Worm (Caenorhabditis elegans) whole organism, late embryonic: ENCODE data around the gene sid-5.
A peak's percentile ranks its signal among the peaks of the same experiment; 100 is the strongest.

Experiments
- C08G9.2 ChIP-seq: sonication (generic microtip); optimal IDR thresholded peaks from 2 replicates; lab custom pipeline; 2016; ENCODE audit warnings: mild to moderate bottlenecking, missing genetic modification characterization, moderate library complexity, missing compliant biosample characterization
- F13H6.1 ChIP-seq: sonication (generic microtip); optimal IDR thresholded peaks from 2 replicates; lab custom pipeline; 2016; ENCODE audit warnings: missing genetic modification characterization, missing compliant biosample characterization
- K02D7.2 ChIP-seq: sonication (generic microtip); optimal IDR thresholded peaks from 2 replicates; lab custom pipeline; 2017; ENCODE audit warnings: mild to moderate bottlenecking, missing genetic modification characterization, missing compliant biosample characterization
- Y22D7AL.16 ChIP-seq: sonication (generic microtip); optimal IDR thresholded peaks from 2 replicates; lab custom pipeline; 2016; ENCODE audit warnings: missing genetic modification characterization, missing compliant biosample characterization
- ahr-1 ChIP-seq: sonication (generic microtip); optimal IDR thresholded peaks from 2 replicates; lab custom pipeline; 2016; ENCODE audit warnings: missing genetic modification characterization, missing compliant biosample characterization
- ama-1 ChIP-seq: fragments of 150-350 bp; optimal IDR thresholded peaks from 2 replicates; lab custom pipeline; 2014
- ceh-22 ChIP-seq: sonication (generic microtip); optimal IDR thresholded peaks from 2 replicates; lab custom pipeline; 2017; ENCODE audit warnings: missing biosample characterization, missing genetic modification characterization
- ceh-24 ChIP-seq: sonication (generic microtip); optimal IDR thresholded peaks from 2 replicates; lab custom pipeline; 2016; ENCODE audit warnings: mild to moderate bottlenecking, missing genetic modification characterization, missing compliant biosample characterization
- ceh-30 ChIP-seq: fragments of 150-350 bp; optimal IDR thresholded peaks from 2 replicates; lab custom pipeline; 2014; ENCODE audit warnings: missing biosample characterization, missing genetic modification characterization
- ceh-45 ChIP-seq: fragments of 200-800 bp; sonication (Bioruptor generic); IDR thresholded peaks from 2 replicates; pipeline ENCODE4 v1.3.6; 2022; ENCODE audit warnings: missing genetic modification reagents, missing genetic modification characterization, missing compliant biosample characterization
- ceh-6 ChIP-seq: fragments of 200-800 bp; sonication (Bioruptor generic); optimal IDR thresholded peaks from 2 replicates; lab custom pipeline; 2018; ENCODE audit warnings: mild to moderate bottlenecking, missing genetic modification characterization, missing compliant biosample characterization
- che-1 ChIP-seq: sonication (generic microtip); optimal IDR thresholded peaks from 2 replicates; lab custom pipeline; 2016; ENCODE audit warnings: mild to moderate bottlenecking, missing genetic modification characterization, missing compliant biosample characterization
- elt-2 ChIP-seq: sonication (generic microtip); optimal IDR thresholded peaks from 2 replicates; lab custom pipeline; 2016; ENCODE audit warnings: missing genetic modification reagents, missing genetic modification characterization, missing compliant biosample characterization
- ets-4 ChIP-seq: sonication (generic microtip); optimal IDR thresholded peaks from 2 replicates; lab custom pipeline; 2016; ENCODE audit warnings: missing genetic modification characterization, missing compliant biosample characterization
- gmeb-2 ChIP-seq: sonication (generic microtip); optimal IDR thresholded peaks from 2 replicates; lab custom pipeline; 2016; ENCODE audit warnings: missing genetic modification characterization, inconsistent platforms, missing compliant biosample characterization
- hlh-13 ChIP-seq: fragments of 200-800 bp; sonication (Bioruptor generic); optimal IDR thresholded peaks from 2 replicates; lab custom pipeline; 2018; ENCODE audit warnings: mild to moderate bottlenecking, missing genetic modification characterization, missing compliant biosample characterization
- hlh-15 ChIP-seq: sonication (generic microtip); optimal IDR thresholded peaks from 2 replicates; lab custom pipeline; 2016; ENCODE audit warnings: missing genetic modification characterization, missing compliant biosample characterization
- hlh-30 ChIP-seq: sonication (generic microtip); optimal IDR thresholded peaks from 2 replicates; lab custom pipeline; 2017; ENCODE audit warnings: antibody characterized with exemption, missing genetic modification characterization, missing compliant biosample characterization; ENCODE audit not compliant: insufficient read depth
- hlh-8 ChIP-seq: sonication (generic microtip); optimal IDR thresholded peaks from 2 replicates; lab custom pipeline; 2016; ENCODE audit warnings: missing genotype, missing genetic modification characterization, missing compliant biosample characterization
- lim-6 ChIP-seq: sonication (generic microtip); optimal IDR thresholded peaks from 2 replicates; lab custom pipeline; 2016; ENCODE audit warnings: missing genetic modification characterization, missing compliant biosample characterization
- lin-11 ChIP-seq: fragments of 200-800 bp; sonication (Bioruptor generic); optimal IDR thresholded peaks from 2 replicates; lab custom pipeline; 2018; ENCODE audit warnings: mild to moderate bottlenecking, missing genetic modification characterization, missing compliant biosample characterization
- nfya-1 ChIP-seq: sonication (generic microtip); optimal IDR thresholded peaks from 2 replicates; lab custom pipeline; 2017; ENCODE audit warnings: missing genetic modification characterization, mild to moderate bottlenecking, missing compliant biosample characterization, antibody characterized with exemption, moderate library complexity
- nhr-232 ChIP-seq: sonication (generic microtip); optimal IDR thresholded peaks from 2 replicates; lab custom pipeline; 2016; ENCODE audit warnings: missing genetic modification characterization, missing compliant biosample characterization
- pag-3 ChIP-seq: sonication (generic microtip); optimal IDR thresholded peaks from 2 replicates; lab custom pipeline; 2016; ENCODE audit warnings: missing compliant biosample characterization, missing genetic modification characterization, borderline replicate concordance
- pha-2 ChIP-seq: sonication (generic microtip); optimal IDR thresholded peaks from 2 replicates; lab custom pipeline; 2017; ENCODE audit warnings: mild to moderate bottlenecking, missing genetic modification characterization, missing compliant biosample characterization
- ref-2 ChIP-seq: sonication (generic microtip); optimal IDR thresholded peaks from 2 replicates; lab custom pipeline; 2016; ENCODE audit warnings: missing genetic modification characterization, missing compliant biosample characterization
- sox-4 ChIP-seq: sonication (generic microtip); optimal IDR thresholded peaks from 2 replicates; lab custom pipeline; 2017; ENCODE audit warnings: mild to moderate bottlenecking, missing genetic modification characterization, inconsistent platforms, missing compliant biosample characterization
- tbx-7 ChIP-seq: sonication (generic microtip); optimal IDR thresholded peaks from 2 replicates; lab custom pipeline; 2016; ENCODE audit warnings: missing genotype, missing genetic modification characterization, missing compliant biosample characterization
- unc-42 ChIP-seq: sonication (generic microtip); optimal IDR thresholded peaks from 2 replicates; lab custom pipeline; 2016; ENCODE audit warnings: missing genotype, missing genetic modification characterization, missing compliant biosample characterization
- unc-55 ChIP-seq: sonication (generic microtip); optimal IDR thresholded peaks from 2 replicates; lab custom pipeline; 2017; ENCODE audit warnings: missing biosample characterization, missing genetic modification reagents, missing genetic modification characterization
- unc-86 ChIP-seq: sonication (generic microtip); optimal IDR thresholded peaks from 2 replicates; lab custom pipeline; 2016; ENCODE audit warnings: missing genetic modification characterization, missing compliant biosample characterization
- zip-5 ChIP-seq: sonication (generic microtip); optimal IDR thresholded peaks from 2 replicates; lab custom pipeline; 2016; ENCODE audit warnings: missing genetic modification characterization, missing compliant biosample characterization

sid-5 gene

ce11 chrX:6902958-6903357 lies 1.6 kb upstream of the sid-5 start (continued):
- peak; percentile 76 for TF ChIP-seq gmeb-2 (tag; lab: Kevin White, UChicago)
- TF ChIP-seq nhr-232 (tag; lab: Kevin White, UChicago) = peak; percentile 50
- no peak for TF ChIP-seq ceh-22 (tag; lab: Kevin White, UChicago)
- TF ChIP-seq ceh-6 (GFP tag; lab: Kevin White, UChicago) = peak; percentile 75
- TF ChIP-seq che-1 = peak; percentile 68
- 0 out of 2 replicates have a peak, but pooled peaks have one; percentile 56 for TF ChIP-seq ceh-45 (GFP tag; lab: Robert Waterston, UW)
- peak; percentile 33 for TF ChIP-seq hlh-15 (tag; lab: Kevin White, UChicago)
- TF ChIP-seq elt-2 (tag; lab: Kevin White, UChicago) = peak; percentile 77
- TF ChIP-seq ets-4 (tag; lab: Kevin White, UChicago) = peak; percentile 17
- TF ChIP-seq lin-11 = peak; percentile 63
- TF ChIP-seq ref-2 = peak; percentile 41
- no peak for TF ChIP-seq hlh-13 (GFP tag; lab: Kevin White, UChicago)
- TF ChIP-seq pag-3 = peak; percentile 25
- TF ChIP-seq hlh-30 (tag; lab: Kevin White, UChicago) = no peak
- no peak for TF ChIP-seq ahr-1
- TF ChIP-seq K02D7.2 (tag; lab: Kevin White, UChicago) = peak; percentile 3
- TF ChIP-seq tbx-7 (tag; lab: Kevin White, UChicago) = peak; percentile 40
- no peak for TF ChIP-seq lim-6 (tag; lab: Kevin White, UChicago)

- TF ChIP-seq elt-2 (tag; lab: Kevin White, UChicago) (peak; percentile 76), pha-2 (no peak), Y22D7AL.16 (tag; lab: Kevin White, UChicago) (no peak), ceh-24 (tag; lab: Kevin White, UChicago) (no peak)
Observed at ce11 chrX:6905581-6905980, 1.1 kb downstream of the sid-5 start.

- TF ChIP-seq pha-2 (no peak), ref-2 (no peak), ceh-30 (tag; lab: Kevin White, UChicago) (no peak), nfya-1 (no peak), Y22D7AL.16 (tag; lab: Kevin White, UChicago) (no peak), F13H6.1 (tag; lab: Kevin White, UChicago) (no peak), zip-5 (tag; lab: Kevin White, UChicago) (no peak), ceh-24 (tag; lab: Kevin White, UChicago) (no peak), ceh-45 (GFP tag; lab: Robert Waterston, UW) (no peak), unc-55 (GFP tag; lab: Kevin White, UChicago) (no peak), ahr-1 (no peak), ama-1 (lab: Kevin White, UChicago) (no peak), sox-4 (no peak), lin-11 (no peak)
- TF ChIP-seq, all 69 proteins: peak for 0
Observed at ce11 chrX:6913989-6914388, 9.5 kb downstream of the sid-5 start, which contains the start of gene nhx-4. nhx-4 (plus strand) TSS chrX:6914289.

ce11 chrX:6915279-6915678 lies 10.8 kb downstream of the sid-5 start:
- TF ChIP-seq nhr-232 (tag; lab: Kevin White, UChicago) (no peak), lin-11 (no peak), ahr-1 (no peak), C08G9.2 (no peak), zip-5 (tag; lab: Kevin White, UChicago) (no peak)
- TF ChIP-seq, all 69 proteins: peak for 0

ce11 chrX:6916150-6916549 lies 11.6 kb downstream of the sid-5 start:
- TF ChIP-seq hlh-8 (no peak), unc-42 (tag; lab: Kevin White, UChicago) (peak; percentile 4), unc-86 (no peak)

- no peak for TF ChIP-seq tbx-7 (tag; lab: Kevin White, UChicago)
- no peak for TF ChIP-seq ceh-22 (tag; lab: Kevin White, UChicago)
- peak; percentile 77 for TF ChIP-seq elt-2 (tag; lab: Kevin White, UChicago)
Observed at ce11 chrX:6920132-6920531, 15.6 kb downstream of the sid-5 start.
